Worm (Caenorhabditis elegans) whole organism, midembryonic: Measurements from ENCODE around the gene T05H4.15.

Source experiments
- T22C8.4 ChIP-seq: fragments of 200-800 bp; sonication (Bioruptor generic); IDR thresholded peaks from 2 replicates; pipeline ENCODE4 v1.3.6; 2022; ENCODE audit warnings: missing genetic modification characterization, missing compliant biosample characterization
- med-1 ChIP-seq: sonication (generic microtip); optimal IDR thresholded peaks from 2 replicates; lab custom pipeline; 2017; ENCODE audit warnings: missing genetic modification characterization, mild to moderate bottlenecking, missing compliant biosample characterization, antibody characterized with exemption, missing genetic modification reagents; ENCODE audit not compliant: insufficient read depth
- ztf-23 ChIP-seq: fragments of 200-800 bp; sonication (Bioruptor generic); IDR thresholded peaks from 2 replicates; pipeline ENCODE4 v1.3.6; 2022; ENCODE audit warnings: missing genetic modification reagents, missing genetic modification characterization, missing compliant biosample characterization

ce11 chrV:6448356-6448755, 6.8 kb upstream of the T05H4.15 start, which contains the start of gene fbxa-196:
- TF ChIP-seq ztf-23, result no peak
- no peak for TF ChIP-seq T22C8.4
- no peak for TF ChIP-seq med-1
